Worm (Caenorhabditis elegans) whole organism, L4/young adult: ENCODE measurements around the gene F07C3.16.

Experiments used
- dao-5 ChIP-seq: sonication (generic microtip); optimal IDR thresholded peaks from 2 replicates; lab custom pipeline; 2016; ENCODE audit warnings: missing genotype, missing genetic modification characterization, moderate library complexity, missing compliant biosample characterization
- him-1 ChIP-seq: sonication (generic microtip); optimal IDR thresholded peaks from 2 replicates; lab custom pipeline; 2016; ENCODE audit warnings: missing genotype, missing genetic modification reagents, missing genetic modification characterization, missing compliant biosample characterization

DNA sequence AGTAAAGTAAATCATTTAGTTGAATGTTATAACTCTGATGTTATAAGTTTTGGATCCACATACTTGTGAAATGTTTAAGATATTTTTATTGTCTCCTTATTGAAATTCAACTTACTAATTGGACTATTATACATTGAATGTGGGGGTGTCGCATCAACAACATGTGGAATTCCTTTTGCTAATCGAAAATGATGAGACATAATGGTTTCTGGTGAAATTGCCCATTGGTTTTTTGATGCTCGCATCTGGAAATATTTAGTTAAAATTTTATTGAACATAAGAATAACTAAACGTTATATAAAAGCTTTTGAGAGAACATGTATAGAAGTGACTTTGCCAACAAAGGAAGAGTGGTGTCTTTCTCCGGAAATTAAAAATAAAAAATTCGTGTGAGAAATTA lies 34.6 kb upstream of the F07C3.16 start, which contains the start of gene ZK682.7:
- TF ChIP-seq dao-5 (no peak), him-1 (tag; lab: Kevin White, UChicago) (no peak)
